Worm (Caenorhabditis elegans) whole organism, L4 larva: ENCODE data around the gene F58A6.2.

Experiments
- F10B5.3 ChIP-seq: sonication (generic microtip); optimal IDR thresholded peaks from 2 replicates; lab custom pipeline; 2016; ENCODE audit warnings: mild to moderate bottlenecking, missing genetic modification characterization, missing compliant biosample characterization
- T20F7.1 ChIP-seq: fragments of 200-800 bp; sonication (Bioruptor generic); optimal IDR thresholded peaks from 2 replicates; lab custom pipeline; 2018; ENCODE audit warnings: mild to moderate bottlenecking, missing genetic modification characterization, missing compliant biosample characterization
- Y5F2A.4 ChIP-seq: fragments of 200-800 bp; sonication (Bioruptor generic); optimal IDR thresholded peaks from 2 replicates; lab custom pipeline; 2018; ENCODE audit warnings: mild to moderate bottlenecking, missing genetic modification characterization, missing compliant biosample characterization
- aha-1 ChIP-seq: fragments of 150-350 bp; peaks from one replicate; lab custom pipeline; 2014; ENCODE audit warnings: missing biosample characterization, missing genetic modification characterization
- attf-4 ChIP-seq: sonication (generic microtip); optimal IDR thresholded peaks from 3 replicates; lab custom pipeline; 2017; ENCODE audit warnings: missing biosample characterization, missing genetic modification characterization
- ceh-32 ChIP-seq: sonication (generic microtip); optimal IDR thresholded peaks from 2 replicates; lab custom pipeline; 2016; ENCODE audit warnings: mild to moderate bottlenecking, missing genetic modification characterization, missing compliant biosample characterization; ENCODE audit not compliant: poor library complexity
- daf-12 ChIP-seq: fragments of 150-350 bp; optimal IDR thresholded peaks from 2 replicates; lab custom pipeline; 2014; ENCODE audit warnings: missing biosample characterization, missing genetic modification reagents, missing genetic modification characterization
- daf-16 ChIP-seq, 3 experiments: sonication (generic microtip); optimal IDR thresholded peaks; 2 replicates each; lab custom pipeline; 2016 to 2017; ENCODE audit warnings: missing genetic modification characterization in 3 of 3, missing genetic modification reagents in 3 of 3, mild to moderate bottlenecking in 2 of 3, missing compliant biosample characterization in 2 of 3, missing biosample characterization in 1 of 3, moderate library complexity in 1 of 3
- dmd-6 ChIP-seq: fragments of 200-800 bp; sonication (Bioruptor generic); IDR thresholded peaks from 2 replicates; pipeline ENCODE4 v1.3.6; 2022; ENCODE audit warnings: missing genetic modification reagents, missing genetic modification characterization, missing compliant biosample characterization
- dmd-8 ChIP-seq: fragments of 200-800 bp; sonication (Bioruptor generic); IDR thresholded peaks from 2 replicates; pipeline ENCODE4 v1.3.6; 2022; ENCODE audit warnings: missing genetic modification characterization, missing compliant biosample characterization
- dmd-9 ChIP-seq: fragments of 200-800 bp; sonication (Bioruptor generic); IDR thresholded peaks from 2 replicates; pipeline ENCODE4 v1.3.6; 2022; ENCODE audit warnings: missing genetic modification reagents, missing genetic modification characterization, missing compliant biosample characterization
- dve-1 ChIP-seq: sonication (generic microtip); optimal IDR thresholded peaks from 2 replicates; lab custom pipeline; 2017; ENCODE audit warnings: antibody characterized with exemption, mild to moderate bottlenecking, missing genetic modification characterization, missing compliant biosample characterization; ENCODE audit not compliant: insufficient read depth
- egl-43 ChIP-seq: fragments of 200-800 bp; sonication (Bioruptor generic); IDR thresholded peaks from 2 replicates; pipeline ENCODE4 v1.3.6; 2022; ENCODE audit warnings: missing genetic modification reagents, missing genetic modification characterization, missing compliant biosample characterization
- hlh-11 ChIP-seq: fragments of 200-800 bp; sonication (Bioruptor generic); optimal IDR thresholded peaks from 2 replicates; lab custom pipeline; 2018; ENCODE audit warnings: mild to moderate bottlenecking, missing genetic modification characterization, missing compliant biosample characterization
- hlh-30 ChIP-seq: sonication (generic microtip); optimal IDR thresholded peaks from 2 replicates; lab custom pipeline; 2017; ENCODE audit warnings: antibody characterized with exemption, mild to moderate bottlenecking, missing genetic modification characterization, missing compliant biosample characterization; ENCODE audit not compliant: insufficient read depth
- lim-7 ChIP-seq: fragments of 200-800 bp; sonication (Bioruptor generic); IDR thresholded peaks from 2 replicates; pipeline ENCODE4 v1.3.6; 2022; ENCODE audit warnings: missing genetic modification characterization, missing compliant biosample characterization
- lin-1 ChIP-seq: fragments of 200-800 bp; sonication (Bioruptor generic); IDR thresholded peaks from 2 replicates; pipeline ENCODE4 v1.3.6; 2022; ENCODE audit warnings: missing genetic modification reagents, missing genetic modification characterization, missing compliant biosample characterization
- lin-13 ChIP-seq: fragments of 150-350 bp; optimal IDR thresholded peaks from 2 replicates; lab custom pipeline; 2014; ENCODE audit warnings: missing biosample characterization, missing genetic modification reagents, missing genetic modification characterization
- lin-38 ChIP-seq: fragments of 200-800 bp; sonication (Bioruptor generic); IDR thresholded peaks from 2 replicates; pipeline ENCODE4 v1.3.6; 2022; ENCODE audit warnings: missing genetic modification reagents, missing genetic modification characterization, missing compliant biosample characterization
- lin-39 ChIP-seq: fragments of 150-350 bp; optimal IDR thresholded peaks from 2 replicates; lab custom pipeline; 2014; ENCODE audit warnings: missing biosample characterization, missing genetic modification reagents, missing genetic modification characterization
- lsy-2 ChIP-seq, 2 experiments: fragments of 150-350 bp in 1 of 2; sonication (generic microtip) in 1 of 2; optimal IDR thresholded peaks; 2 replicates each; lab custom pipeline; 2014 to 2017; ENCODE audit warnings: missing biosample characterization in 2 of 2, missing genetic modification characterization in 2 of 2
- mdt-29 ChIP-seq: fragments of 200-800 bp; sonication (Bioruptor generic); IDR thresholded peaks from 2 replicates; pipeline ENCODE4 v1.3.6; 2022; ENCODE audit warnings: missing genetic modification reagents, missing genetic modification characterization, missing compliant biosample characterization
- mes-2 ChIP-seq: sonication (generic microtip); optimal IDR thresholded peaks from 2 replicates; lab custom pipeline; 2016; ENCODE audit warnings: missing genotype, mild to moderate bottlenecking, missing genetic modification characterization, missing compliant biosample characterization; ENCODE audit not compliant: poor library complexity, severe bottlenecking
- mxl-3 ChIP-seq: fragments of 200-800 bp; sonication (Bioruptor generic); optimal IDR thresholded peaks from 2 replicates; lab custom pipeline; 2018; ENCODE audit warnings: mild to moderate bottlenecking, missing genetic modification characterization, missing compliant biosample characterization
- nhr-10 ChIP-seq: fragments of 150-350 bp; optimal IDR thresholded peaks from 2 replicates; lab custom pipeline; 2014; ENCODE audit warnings: missing biosample characterization, missing genetic modification characterization
- nhr-11 ChIP-seq: fragments of 150-350 bp; optimal IDR thresholded peaks from 2 replicates; lab custom pipeline; 2014; ENCODE audit warnings: missing biosample characterization, missing genetic modification characterization
- nhr-25 ChIP-seq: sonication (generic microtip); optimal IDR thresholded peaks from 2 replicates; lab custom pipeline; 2017; ENCODE audit warnings: missing genetic modification characterization, mild to moderate bottlenecking, missing compliant biosample characterization, antibody characterized with exemption, moderate library complexity, borderline replicate concordance; ENCODE audit not compliant: insufficient read depth
- nhr-41 ChIP-seq: fragments of 200-800 bp; sonication (Bioruptor generic); IDR thresholded peaks from 2 replicates; pipeline ENCODE4 v1.3.6; 2022; ENCODE audit warnings: missing genetic modification reagents, missing genetic modification characterization, missing compliant biosample characterization
- nhr-48 ChIP-seq: sonication (generic microtip); optimal IDR thresholded peaks from 2 replicates; lab custom pipeline; 2016; ENCODE audit warnings: mild to moderate bottlenecking, missing genetic modification characterization, missing compliant biosample characterization
- php-3 ChIP-seq: fragments of 200-800 bp; sonication (Bioruptor generic); IDR thresholded peaks from 2 replicates; pipeline ENCODE4 v1.3.6; 2022; ENCODE audit warnings: missing genetic modification reagents, missing genetic modification characterization, missing compliant biosample characterization
- pqm-1 ChIP-seq: sonication (generic microtip); optimal IDR thresholded peaks from 2 replicates; lab custom pipeline; 2017; ENCODE audit warnings: missing biosample characterization, missing genetic modification characterization
- skn-1 ChIP-seq: fragments of 150-350 bp; optimal IDR thresholded peaks from 2 replicates; lab custom pipeline; 2014; ENCODE audit warnings: missing biosample characterization, missing genetic modification characterization
- snpc-4 ChIP-seq: fragments of 150-350 bp; optimal IDR thresholded peaks from 2 replicates; lab custom pipeline; 2014; ENCODE audit warnings: missing biosample characterization, missing genetic modification characterization
- tra-1 ChIP-seq: fragments of 200-800 bp; sonication (Bioruptor generic); IDR thresholded peaks from 2 replicates; pipeline ENCODE4 v1.3.6; 2022; ENCODE audit warnings: missing genetic modification reagents, missing genetic modification characterization, missing compliant biosample characterization
- zag-1 ChIP-seq: fragments of 150-350 bp; optimal IDR thresholded peaks from 2 replicates; lab custom pipeline; 2014; ENCODE audit warnings: missing biosample characterization, missing genetic modification characterization
- zip-11 ChIP-seq: fragments of 200-800 bp; sonication (Bioruptor generic); IDR thresholded peaks from 2 replicates; pipeline ENCODE4 v1.3.6; 2022; ENCODE audit warnings: missing genetic modification characterization, missing compliant biosample characterization
- ztf-7 ChIP-seq: fragments of 150-350 bp; optimal IDR thresholded peaks from 2 replicates; lab custom pipeline; 2014; ENCODE audit warnings: missing biosample characterization, missing genetic modification characterization

Gene F58A6.2

ce11 chrII:5186870-5187269 lies 50.4 kb downstream of the F58A6.2 start:
- TF ChIP-seq daf-16 (GFP tag; optimal IDR thresholded peaks at IDR 0.05; lab: Kevin White, UChicago) (no peak), daf-16 (tag; optimal IDR thresholded peaks at IDR 0.05; lab: Kevin White, UChicago) (peak; percentile 69), ceh-32 (no peak), pqm-1 (tag; lab: Kevin White, UChicago) (peak; percentile 51), hlh-11 (tag; lab: Kevin White, UChicago) (peak; percentile 62), skn-1 (tag; lab: Kevin White, UChicago) (no peak), nhr-48 (peak; percentile 2), tra-1 (GFP tag; lab: Robert Waterston, UW) (no peak), F10B5.3 (tag; lab: Kevin White, UChicago) (no peak), dmd-6 (GFP tag; lab: Robert Waterston, UW) (no peak; the same call in 1 of the 2 replicates), zip-11 (GFP tag; lab: Robert Waterston, UW) (no peak), hlh-30 (no peak), egl-43 (GFP tag; lab: Robert Waterston, UW) (no peak), nhr-10 (no peak), dve-1 (tag; lab: Kevin White, UChicago) (peak; percentile 42), php-3 (GFP tag; lab: Robert Waterston, UW) (peak; percentile 73), lin-38 (GFP tag; lab: Robert Waterston, UW) (no peak), dmd-9 (GFP tag; lab: Robert Waterston, UW) (no peak), mes-2 (tag; lab: Kevin White, UChicago) (no peak), aha-1 (tag; lab: Kevin White, UChicago) (peak; percentile 70), lin-13 (GFP tag; lab: Kevin White, UChicago) (no peak), lsy-2 (tag; optimal IDR thresholded peaks at IDR 0.05; lab: Kevin White, UChicago) (no peak), mxl-3 (GFP tag; lab: Kevin White, UChicago) (no peak), nhr-41 (no peak)

ce11 chrII:5187469-5187868 lies 51.0 kb downstream of the F58A6.2 start, which contains the start of gene crh-2:
crh-2 (minus strand) TSS chrII:5187569.
- TF ChIP-seq skn-1 (tag; lab: Kevin White, UChicago) = no peak
- no peak for TF ChIP-seq egl-43 (GFP tag; lab: Robert Waterston, UW)
- TF ChIP-seq lin-39 = no peak
- no peak for TF ChIP-seq lim-7 (GFP tag; lab: Robert Waterston, UW)
- no peak for TF ChIP-seq nhr-25
- no peak for TF ChIP-seq nhr-11
- no peak for TF ChIP-seq ztf-7
- no peak for TF ChIP-seq attf-4 (tag; lab: Kevin White, UChicago)
- no peak for TF ChIP-seq snpc-4 (tag; lab: Kevin White, UChicago)
- no peak for TF ChIP-seq daf-12 (tag; lab: Kevin White, UChicago)
- no peak for TF ChIP-seq dmd-8 (GFP tag; lab: Robert Waterston, UW)
- no peak for TF ChIP-seq zag-1 (tag; lab: Kevin White, UChicago)
- no peak for TF ChIP-seq mdt-29
- no peak for TF ChIP-seq lin-1 (GFP tag; lab: Robert Waterston, UW)

ce11 chrII:5187934-5188333 lies 51.4 kb downstream of the F58A6.2 start:
- TF ChIP-seq aha-1 (tag; lab: Kevin White, UChicago) = peak; percentile 37
- TF ChIP-seq lin-38 (GFP tag; lab: Robert Waterston, UW) = peak; percentile 81
- TF ChIP-seq ceh-32 = no peak
- no peak for TF ChIP-seq T20F7.1
- TF ChIP-seq Y5F2A.4 (GFP tag; lab: Kevin White, UChicago) = no peak
